Fruit fly (Drosophila melanogaster) whole organism, embryonic: ENCODE results near the gene CG8851.
A peak's percentile ranks its signal among the peaks of the same experiment; 100 is the strongest.

Experiments used
- Bgb ChIP-seq: fragments of 200-800 bp; sonication (Bioruptor generic); IDR thresholded peaks from 2 replicates; pipeline ENCODE4 v1.3.6; 2022; ENCODE audit warnings: missing biosample characterization, missing genetic modification characterization; ENCODE audit not compliant: partially characterized antibody
- CG10267 ChIP-seq: fragments of 200-800 bp; sonication (Bioruptor generic); optimal IDR thresholded peaks from 2 replicates; lab custom pipeline; 2018; ENCODE audit warnings: missing biosample characterization, mild to moderate bottlenecking, missing genetic modification characterization, moderate library complexity
- CG11085 ChIP-seq: fragments of 200-800 bp; sonication (Bioruptor generic); IDR thresholded peaks from 2 replicates; pipeline ENCODE4 v1.3.6; 2022; ENCODE audit warnings: missing biosample characterization, missing genetic modification characterization
- CG12769 ChIP-seq: fragments of 200-800 bp; sonication (Bioruptor generic); optimal IDR thresholded peaks from 2 replicates; lab custom pipeline; 2019; ENCODE audit warnings: missing biosample characterization, mild to moderate bottlenecking, missing genetic modification characterization, moderate library complexity
- CG13287 ChIP-seq: fragments of 200-800 bp; sonication (Bioruptor generic); IDR thresholded peaks from 2 replicates; pipeline ENCODE4 v1.3.6; 2022; ENCODE audit warnings: missing biosample characterization, missing genetic modification characterization; ENCODE audit not compliant: partially characterized antibody
- CG14710 ChIP-seq: fragments of 200-800 bp; sonication (Bioruptor generic); optimal IDR thresholded peaks from 3 replicates; lab custom pipeline; 2019; ENCODE audit warnings: missing biosample characterization, mild to moderate bottlenecking, missing genetic modification characterization, moderate library complexity
- CG16815 ChIP-seq: fragments of 200-800 bp; sonication (Bioruptor generic); optimal IDR thresholded peaks from 3 replicates; lab custom pipeline; 2017; ENCODE audit warnings: missing biosample characterization, mild to moderate bottlenecking, missing genetic modification characterization
- CG17802 ChIP-seq: fragments of 200-800 bp; sonication (Bioruptor generic); optimal IDR thresholded peaks from 2 replicates; lab custom pipeline; 2018; ENCODE audit warnings: missing biosample characterization, mild to moderate bottlenecking, missing genetic modification characterization, moderate library complexity
- CG17912 ChIP-seq: fragments of 200-800 bp; sonication (Bioruptor generic); optimal IDR thresholded peaks from 2 replicates; lab custom pipeline; 2018; ENCODE audit warnings: missing biosample characterization, mild to moderate bottlenecking, missing genetic modification characterization
- CG32772 ChIP-seq: fragments of 200-800 bp; sonication (Bioruptor generic); IDR thresholded peaks from 2 replicates; pipeline ENCODE4 v1.3.6; 2022; ENCODE audit warnings: missing biosample characterization, missing genetic modification characterization
- CG34224 ChIP-seq: fragments of 200-800 bp; sonication (Bioruptor generic); IDR thresholded peaks from 3 replicates; pipeline ENCODE4 v1.3.6; 2022; ENCODE audit warnings: missing biosample characterization, missing genetic modification characterization; ENCODE audit not compliant: partially characterized antibody
- CG34376 ChIP-seq: fragments of 200-800 bp; sonication (Bioruptor generic); optimal IDR thresholded peaks from 2 replicates; lab custom pipeline; 2018; ENCODE audit warnings: missing biosample characterization, mild to moderate bottlenecking, missing genetic modification characterization
- CG42726 ChIP-seq: fragments of 200-800 bp; sonication (Bioruptor generic); IDR thresholded peaks from 2 replicates; pipeline ENCODE4 v1.3.6; 2022; ENCODE audit warnings: missing biosample characterization, missing genetic modification characterization; ENCODE audit not compliant: partially characterized antibody
- CG43689 ChIP-seq: fragments of 200-800 bp; sonication (Bioruptor generic); IDR thresholded peaks from 2 replicates; pipeline ENCODE4 v1.3.6; 2022; ENCODE audit warnings: missing biosample characterization, missing genetic modification characterization
- CG6791 ChIP-seq: fragments of 200-800 bp; sonication (Bioruptor generic); IDR thresholded peaks from 3 replicates; pipeline ENCODE4 v1.3.6; 2022; ENCODE audit warnings: missing biosample characterization, missing genetic modification characterization; ENCODE audit not compliant: partially characterized antibody
- CG8359 ChIP-seq: fragments of 200-800 bp; sonication (Bioruptor generic); optimal IDR thresholded peaks from 2 replicates; lab custom pipeline; 2017; ENCODE audit warnings: missing biosample characterization, mild to moderate bottlenecking, missing genetic modification characterization, borderline replicate concordance
- CG9876 ChIP-seq: fragments of 200-800 bp; sonication (Bioruptor generic); optimal IDR thresholded peaks from 2 replicates; lab custom pipeline; 2016; ENCODE audit warnings: missing biosample characterization, missing genetic modification characterization
- Chrac-16 ChIP-seq: fragments of 200-800 bp; sonication (Bioruptor generic); optimal IDR thresholded peaks from 3 replicates; lab custom pipeline; 2016; ENCODE audit warnings: missing biosample characterization, missing genetic modification characterization
- D19A ChIP-seq: fragments of 200-800 bp; optimal IDR thresholded peaks from 3 replicates; lab custom pipeline; 2019; ENCODE audit warnings: missing biosample characterization, mild to moderate bottlenecking, missing genetic modification characterization, moderate library complexity
- MBD-R2 ChIP-seq: fragments of 200-800 bp; sonication (Bioruptor generic); IDR thresholded peaks from 2 replicates; pipeline ENCODE4 v1.3.6; 2022; ENCODE audit warnings: missing biosample characterization, missing genetic modification characterization
- Mes4 ChIP-seq: fragments of 200-800 bp; sonication (Bioruptor generic); optimal IDR thresholded peaks from 2 replicates; lab custom pipeline; 2016; ENCODE audit warnings: missing biosample characterization, missing genetic modification characterization
- Myb ChIP-seq: fragments of 200-800 bp; sonication (Bioruptor generic); optimal IDR thresholded peaks from 2 replicates; lab custom pipeline; 2016; ENCODE audit warnings: missing biosample characterization, missing genetic modification characterization
- Pdp1 ChIP-seq, 2 experiments: fragments of 200-800 bp; sonication (Bioruptor generic); optimal IDR thresholded peaks; 3 replicates each; lab custom pipeline; 2016; ENCODE audit warnings: missing biosample characterization in 2 of 2, missing genetic modification characterization in 2 of 2, mild to moderate bottlenecking in 1 of 2, moderate library complexity in 1 of 2
- Poxn ChIP-seq: fragments of 200-800 bp; sonication (Bioruptor generic); IDR thresholded peaks from 2 replicates; pipeline ENCODE4 v1.3.6; 2022; ENCODE audit warnings: missing biosample characterization, missing genetic modification characterization
- Ptx1 ChIP-seq: fragments of 200-800 bp; sonication (Bioruptor generic); IDR thresholded peaks from 2 replicates; pipeline ENCODE4 v1.3.6; 2022; ENCODE audit warnings: missing biosample characterization, missing genetic modification characterization
- Rfx ChIP-seq: fragments of 200-800 bp; sonication (Bioruptor generic); IDR thresholded peaks from 2 replicates; pipeline ENCODE4 v1.3.6; 2022; ENCODE audit warnings: missing biosample characterization, missing genetic modification characterization
- Scr ChIP-seq: fragments of 200-800 bp; sonication (Bioruptor generic); IDR thresholded peaks from 2 replicates; pipeline ENCODE4 v1.3.6; 2022; ENCODE audit warnings: missing biosample characterization, missing genetic modification characterization; ENCODE audit not compliant: partially characterized antibody
- YL-1 ChIP-seq: fragments of 200-800 bp; sonication (Bioruptor generic); optimal IDR thresholded peaks from 3 replicates; lab custom pipeline; 2017; ENCODE audit warnings: missing biosample characterization, mild to moderate bottlenecking, missing genetic modification characterization
- ac ChIP-seq: fragments of 200-800 bp; sonication (Bioruptor generic); optimal IDR thresholded peaks from 3 replicates; lab custom pipeline; 2017; ENCODE audit warnings: missing biosample characterization, mild to moderate bottlenecking, missing genetic modification characterization
- az2 ChIP-seq: fragments of 200-800 bp; sonication (Bioruptor generic); optimal IDR thresholded peaks from 3 replicates; lab custom pipeline; 2016; ENCODE audit warnings: missing biosample characterization, missing genetic modification characterization
- bbx ChIP-seq: fragments of 200-800 bp; sonication (Bioruptor generic); IDR thresholded peaks from 2 replicates; pipeline ENCODE4 v1.3.6; 2022; ENCODE audit warnings: missing biosample characterization, missing genetic modification characterization; ENCODE audit not compliant: partially characterized antibody
- crp ChIP-seq, 2 experiments: fragments of 200-800 bp; sonication (Bioruptor generic); optimal IDR thresholded peaks; 2 replicates in 1 of 2; 3 replicates in 1 of 2; lab custom pipeline; 2017; ENCODE audit warnings: missing biosample characterization in 2 of 2, missing genetic modification characterization in 2 of 2, mild to moderate bottlenecking in 1 of 2, moderate library complexity in 1 of 2
- dpn ChIP-seq, 2 experiments: fragments of 200-800 bp; sonication (Bioruptor generic); optimal IDR thresholded peaks; 3 replicates each; lab custom pipeline; 2016; ENCODE audit warnings: missing biosample characterization in 2 of 2, missing genetic modification characterization in 2 of 2
- gfzf ChIP-seq: fragments of 200-800 bp; sonication (Bioruptor generic); optimal IDR thresholded peaks from 2 replicates; lab custom pipeline; 2016; ENCODE audit warnings: missing biosample characterization, mild to moderate bottlenecking, missing genetic modification characterization, moderate library complexity
- hb ChIP-seq: fragments of 200-800 bp; sonication (Bioruptor generic); IDR thresholded peaks from 3 replicates; pipeline ENCODE4 v1.3.6; 2022; ENCODE audit warnings: missing biosample characterization, missing genetic modification characterization; ENCODE audit not compliant: partially characterized antibody
- jumu ChIP-seq: fragments of 200-800 bp; sonication (Bioruptor generic); optimal IDR thresholded peaks from 3 replicates; lab custom pipeline; 2016; ENCODE audit warnings: missing biosample characterization, missing genetic modification characterization
- knrl ChIP-seq: fragments of 200-800 bp; sonication (Bioruptor generic); IDR thresholded peaks from 3 replicates; pipeline ENCODE4 v1.3.6; 2022; ENCODE audit warnings: missing biosample characterization, missing genetic modification characterization; ENCODE audit not compliant: partially characterized antibody
- lmd ChIP-seq: fragments of 200-800 bp; sonication (Bioruptor generic); IDR thresholded peaks from 2 replicates; pipeline ENCODE4 v1.3.6; 2022; ENCODE audit warnings: missing biosample characterization, missing genetic modification characterization
- pb ChIP-seq: fragments of 200-800 bp; sonication (Bioruptor generic); optimal IDR thresholded peaks from 3 replicates; lab custom pipeline; 2016; ENCODE audit warnings: missing biosample characterization, missing genetic modification characterization
- prd ChIP-seq, 3 experiments: fragments of >200 bp in 2 of 3; fragments of 200-800 bp in 1 of 3; sonication (Bioruptor generic) in 1 of 3; optimal IDR thresholded peaks in 2 of 3; IDR thresholded peaks in 1 of 3; 2 replicates in 2 of 3; 3 replicates in 1 of 3; pipeline versions ENCODE4 v1.3.6 to Lab custom; 2017 to 2022; ENCODE audit warnings: missing biosample characterization in 1 of 3, missing genetic modification characterization in 1 of 3
- pum ChIP-seq: fragments of 200-800 bp; sonication (Bioruptor generic); optimal IDR thresholded peaks from 2 replicates; lab custom pipeline; 2016; ENCODE audit warnings: missing biosample characterization, missing genetic modification characterization
- row ChIP-seq: fragments of 200-800 bp; sonication (Bioruptor generic); IDR thresholded peaks from 3 replicates; pipeline ENCODE4 v1.3.6; 2022; ENCODE audit warnings: missing biosample characterization, missing genetic modification characterization
- sens ChIP-seq: fragments of 200-800 bp; sonication (Bioruptor generic); peaks from one replicate; lab custom pipeline; 2016; ENCODE audit warnings: missing biosample characterization, missing genetic modification characterization
- sna ChIP-seq: fragments of 200-800 bp; sonication (Bioruptor generic); IDR thresholded peaks from 2 replicates; pipeline ENCODE4 v1.3.6; 2022; ENCODE audit warnings: missing biosample characterization, missing genetic modification characterization; ENCODE audit not compliant: partially characterized antibody
- stwl ChIP-seq: fragments of 200-800 bp; sonication (Bioruptor generic); optimal IDR thresholded peaks from 3 replicates; lab custom pipeline; 2018; ENCODE audit warnings: missing biosample characterization, mild to moderate bottlenecking, missing genetic modification characterization, moderate library complexity
- sug ChIP-seq: fragments of 200-800 bp; optimal IDR thresholded peaks from 2 replicates; lab custom pipeline; 2019; ENCODE audit warnings: missing biosample characterization, mild to moderate bottlenecking, missing genetic modification characterization, moderate library complexity
- tna ChIP-seq: fragments of 200-800 bp; sonication (Bioruptor generic); IDR thresholded peaks from 2 replicates; pipeline ENCODE4 v1.3.6; 2022; ENCODE audit warnings: missing biosample characterization, missing genetic modification characterization; ENCODE audit not compliant: partially characterized antibody
- trem ChIP-seq: fragments of 200-800 bp; optimal IDR thresholded peaks from 3 replicates; lab custom pipeline; 2019; ENCODE audit warnings: missing biosample characterization, mild to moderate bottlenecking, missing genetic modification characterization, moderate library complexity
- zen2 ChIP-seq: fragments of 200-800 bp; sonication (Bioruptor generic); IDR thresholded peaks from 3 replicates; pipeline ENCODE4 v1.3.6; 2022; ENCODE audit warnings: missing biosample characterization, missing genetic modification characterization; ENCODE audit not compliant: partially characterized antibody

The CG8851 gene

dm6 chr2L:3469869-3470268, 49.6 kb upstream of the CG8851 start, which contains the start of the genes Pif1 and CG31776 (continued):
- TF ChIP-seq hb (GFP tag; lab: Robert Waterston, UW) = peak; percentile 75; the same call in 2 of the 3 replicates
- TF ChIP-seq trem (tag; lab: Kevin White, UChicago) = peak; percentile 83
- TF ChIP-seq ac (GFP tag; lab: Kevin White, UChicago) = no peak
- TF ChIP-seq zen2 (GFP tag; lab: Robert Waterston, UW) = peak; percentile 92
- no peak for TF ChIP-seq CG43689 (GFP tag; lab: Robert Waterston, UW)
- TF ChIP-seq CG17912 (GFP tag; lab: Kevin White, UChicago) = no peak
- no peak for TF ChIP-seq CG9876
- no peak for TF ChIP-seq Chrac-16 (GFP tag; lab: Kevin White, UChicago)
- no peak for TF ChIP-seq prd (optimal IDR thresholded peaks at IDR 0.05; lab: Kevin White, UChicago)
- TF ChIP-seq prd (GFP tag; IDR thresholded peaks at IDR 0.05; lab: Robert Waterston, UW) = no peak
- TF ChIP-seq MBD-R2 (GFP tag; lab: Robert Waterston, UW) = peak; percentile 79
- TF ChIP-seq pb (GFP tag; lab: Kevin White, UChicago) = no peak
- TF ChIP-seq gfzf (GFP tag; lab: Kevin White, UChicago) = peak; percentile 55
- TF ChIP-seq CG12769 = no peak
- peak; percentile 92 for TF ChIP-seq bbx
- TF ChIP-seq stwl = peak; percentile 76
- TF ChIP-seq Mes4 (GFP tag; lab: Kevin White, UChicago) = no peak
- no peak for TF ChIP-seq jumu (GFP tag; lab: Kevin White, UChicago)
- TF ChIP-seq Poxn (GFP tag; lab: Robert Waterston, UW) = no peak
- no peak for TF ChIP-seq CG34376 (GFP tag; lab: Kevin White, UChicago)
- peak; percentile 66 for TF ChIP-seq knrl (GFP tag; lab: Robert Waterston, UW)
- TF ChIP-seq CG34224 (GFP tag; lab: Robert Waterston, UW) = peak; percentile 95
- peak; percentile 92 for TF ChIP-seq CG6791 (GFP tag; lab: Robert Waterston, UW)
- peak; percentile 89 to 98 for TF ChIP-seq crp (GFP tag; optimal IDR thresholded peaks at IDR 0.05; lab: Kevin White, UChicago)
- no peak for TF ChIP-seq Ptx1 (GFP tag; lab: Robert Waterston, UW)
- no peak for TF ChIP-seq Rfx (GFP tag; lab: Robert Waterston, UW)
- peak in 1 of 2 experiments; percentile 27 for TF ChIP-seq Pdp1 (GFP tag; optimal IDR thresholded peaks at IDR 0.05; lab: Kevin White, UChicago)
- TF ChIP-seq CG32772 (GFP tag; lab: Robert Waterston, UW) = no peak
- no peak for TF ChIP-seq CG11085 (GFP tag; lab: Robert Waterston, UW)
- TF ChIP-seq CG17802 (tag; lab: Kevin White, UChicago) = peak; percentile 95
- TF ChIP-seq Bgb (GFP tag; lab: Robert Waterston, UW) = peak; percentile 92
- TF ChIP-seq Scr (GFP tag; lab: Robert Waterston, UW) = peak; percentile 83
- TF ChIP-seq CG13287 (GFP tag; lab: Robert Waterston, UW) = peak; percentile 82
- TF ChIP-seq sens (GFP tag; lab: Kevin White, UChicago) = peak; percentile 68
- no peak for TF ChIP-seq CG16815 (GFP tag; lab: Kevin White, UChicago)
- peak; percentile 53 for TF ChIP-seq CG10267 (tag; lab: Kevin White, UChicago)
- TF ChIP-seq CG14710 (tag; lab: Kevin White, UChicago) = peak; percentile 68
- TF ChIP-seq CG8359 (GFP tag; lab: Kevin White, UChicago) = no peak
- no peak for TF ChIP-seq dpn (GFP tag; optimal IDR thresholded peaks at IDR 0.05; lab: Kevin White, UChicago)
- peak; percentile 38 for TF ChIP-seq YL-1 (GFP tag; lab: Kevin White, UChicago)
- TF ChIP-seq lmd (GFP tag; lab: Robert Waterston, UW) = no peak
- peak; percentile 99 for TF ChIP-seq Myb (GFP tag; lab: Kevin White, UChicago)
- peak; percentile 73 for TF ChIP-seq sna
- TF ChIP-seq pum (GFP tag; lab: Kevin White, UChicago) = no peak
- TF ChIP-seq CG42726 = peak; percentile 89
- TF ChIP-seq row (GFP tag; lab: Robert Waterston, UW) = peak; percentile 21; the same call in 1 of the 3 replicates
- TF ChIP-seq tna = peak; percentile 73
- TF ChIP-seq D19A (tag; lab: Kevin White, UChicago) = no peak
- TF ChIP-seq az2 (GFP tag; lab: Kevin White, UChicago) = no peak
- TF ChIP-seq sug = peak; percentile 12
